Fruit fly (Drosophila melanogaster) whole organism, wandering third instar larva: Measurements from ENCODE around the gene Muc68Ca.

Experiments
- Abd-B ChIP-seq: fragments of >200 bp; optimal IDR thresholded peaks from 2 replicates; lab custom pipeline; 2017; ENCODE audit warnings: missing biosample characterization, missing genetic modification characterization
- Dif ChIP-seq: fragments of 200-275, 200-300 bp; sonication (Bioruptor generic); optimal IDR thresholded peaks from 2 replicates; lab custom pipeline; 2018; ENCODE audit warnings: missing biosample characterization, missing genetic modification characterization; ENCODE audit not compliant: partially characterized antibody
- GATAd ChIP-seq: sonication (Bioruptor generic); optimal IDR thresholded peaks from 2 replicates; lab custom pipeline; 2016; ENCODE audit warnings: missing biosample characterization, missing genetic modification characterization
- HLH106 ChIP-seq: fragments of 200-800 bp; optimal IDR thresholded peaks from 3 replicates; lab custom pipeline; 2019; ENCODE audit warnings: missing biosample characterization, mild to moderate bottlenecking, missing genetic modification characterization, moderate library complexity
- N ChIP-seq: fragments of >200 bp; optimal IDR thresholded peaks from 2 replicates; lab custom pipeline; 2018; ENCODE audit warnings: missing biosample characterization, missing external identifiers, missing genetic modification characterization
- psq ChIP-seq: fragments of 200-800 bp; sonication (Bioruptor generic); optimal IDR thresholded peaks from 3 replicates; lab custom pipeline; 2017; ENCODE audit warnings: missing biosample characterization, mild to moderate bottlenecking, missing genetic modification characterization, moderate library complexity
- sv ChIP-seq: fragments of 200-800 bp; sonication (Bioruptor generic); optimal IDR thresholded peaks from 3 replicates; lab custom pipeline; 2016; ENCODE audit warnings: missing biosample characterization, missing genetic modification characterization
- usp ChIP-seq: fragments of >200 bp; optimal IDR thresholded peaks from 2 replicates; lab custom pipeline; 2017; ENCODE audit warnings: missing biosample characterization, missing genetic modification characterization

DNA sequence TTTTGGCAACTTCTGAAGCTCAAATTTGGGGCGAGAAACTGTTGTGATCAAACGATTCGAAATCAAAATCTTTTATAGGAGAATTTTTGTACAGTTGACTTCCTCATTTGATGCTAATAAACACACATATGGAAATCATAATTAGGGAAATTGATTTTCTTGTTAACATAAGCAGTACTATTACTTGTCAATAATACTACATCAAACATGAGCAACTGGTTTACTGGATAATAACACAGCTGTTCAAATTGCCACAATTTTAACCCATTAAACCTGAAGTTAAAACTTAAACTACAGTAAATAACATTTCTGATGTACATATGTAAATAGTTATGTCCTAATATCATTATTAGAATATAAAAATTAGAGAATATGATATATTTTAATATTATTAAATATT lies 40.0 kb downstream of the Muc68Ca start, which contains the start of gene CG43390:
- TF ChIP-seq Dif (GFP tag; lab: Kevin White, UChicago) (no peak), GATAd (no peak), HLH106 (tag; lab: Kevin White, UChicago) (no peak), Abd-B (no peak), sv (GFP tag; lab: Kevin White, UChicago) (no peak), psq (GFP tag; lab: Kevin White, UChicago) (no peak), usp (GFP tag; lab: Kevin White, UChicago) (no peak), N (GFP tag; lab: Kevin White, UChicago) (no peak)
